Worm (Caenorhabditis elegans) whole organism, young adult: Measurements from ENCODE around the gene glt-1.

Experiments used
- B0019.2 ChIP-seq: fragments of 200-800 bp; sonication (Bioruptor generic); conservative IDR thresholded peaks from 2 replicates; pipeline ENCODE4 v1.3.6; 2022; ENCODE audit warnings: missing genetic modification reagents, missing genetic modification characterization, missing compliant biosample characterization
- F23B12.7 ChIP-seq: sonication (generic microtip); optimal IDR thresholded peaks from 2 replicates; lab custom pipeline; 2017; ENCODE audit warnings: missing genetic modification characterization, mild to moderate bottlenecking, missing compliant biosample characterization, antibody characterized with exemption, moderate library complexity; ENCODE audit not compliant: insufficient read depth
- F37B4.10 ChIP-seq: fragments of 200-800 bp; sonication (Bioruptor generic); IDR thresholded peaks from 2 replicates; pipeline ENCODE4 v1.3.6; 2022; ENCODE audit warnings: missing genetic modification characterization, missing compliant biosample characterization
- F39B2.1 ChIP-seq: fragments of 200-800 bp; sonication (Bioruptor generic); IDR thresholded peaks from 2 replicates; pipeline ENCODE4 v1.3.6; 2022; ENCODE audit warnings: missing genetic modification reagents, missing genetic modification characterization, missing compliant biosample characterization
- F55B11.4 ChIP-seq: sonication (generic microtip); optimal IDR thresholded peaks from 2 replicates; lab custom pipeline; 2016; ENCODE audit warnings: missing compliant biosample characterization, missing genetic modification characterization, borderline replicate concordance; ENCODE audit not compliant: insufficient read depth
- K11D2.4 ChIP-seq: fragments of 200-800 bp; sonication (Bioruptor generic); IDR thresholded peaks from 2 replicates; pipeline ENCODE4 v1.3.6; 2022; ENCODE audit warnings: missing genetic modification reagents, missing genetic modification characterization, missing compliant biosample characterization
- T26A5.8 ChIP-seq: sonication (generic microtip); optimal IDR thresholded peaks from 2 replicates; lab custom pipeline; 2016; ENCODE audit warnings: missing genetic modification characterization, missing compliant biosample characterization
- Y53G8AR.9 ChIP-seq: fragments of 200-800 bp; sonication (Bioruptor generic); conservative IDR thresholded peaks from 2 replicates; pipeline ENCODE4 v1.3.6; 2022; ENCODE audit warnings: missing genetic modification reagents, missing genetic modification characterization, missing compliant biosample characterization
- Y56A3A.18 ChIP-seq: fragments of 200-800 bp; sonication (Bioruptor generic); IDR thresholded peaks from 2 replicates; pipeline ENCODE4 v1.3.6; 2022; ENCODE audit warnings: missing genetic modification reagents, missing genetic modification characterization, missing compliant biosample characterization
- aptf-2 ChIP-seq: fragments of 200-800 bp; sonication (Bioruptor generic); conservative IDR thresholded peaks from 2 replicates; pipeline ENCODE4 v1.3.6; 2022; ENCODE audit warnings: missing genetic modification reagents, missing genetic modification characterization, missing compliant biosample characterization
- bed-2 ChIP-seq: fragments of 200-800 bp; sonication (Bioruptor generic); IDR thresholded peaks from 2 replicates; pipeline ENCODE4 v1.3.6; 2022; ENCODE audit warnings: missing genetic modification reagents, missing genetic modification characterization, missing compliant biosample characterization
- die-1 ChIP-seq: sonication (generic microtip); optimal IDR thresholded peaks from 2 replicates; lab custom pipeline; 2016; ENCODE audit warnings: missing genotype, mild to moderate bottlenecking, missing genetic modification characterization, missing compliant biosample characterization
- dox-1 ChIP-seq: fragments of 200-800 bp; sonication (Bioruptor generic); IDR thresholded peaks from 2 replicates; pipeline ENCODE4 v1.3.6; 2022; ENCODE audit warnings: missing genetic modification reagents, missing genetic modification characterization, missing compliant biosample characterization
- efl-1 ChIP-seq: fragments of 150-350 bp; optimal IDR thresholded peaks from 2 replicates; lab custom pipeline; 2014; ENCODE audit warnings: missing biosample characterization, missing genetic modification reagents, missing genetic modification characterization
- hmg-1.2 ChIP-seq: fragments of 200-800 bp; sonication (Bioruptor generic); IDR thresholded peaks from 2 replicates; pipeline ENCODE4 v1.3.6; 2022; ENCODE audit warnings: missing genetic modification reagents, missing genetic modification characterization, missing compliant biosample characterization
- hrde-1 ChIP-seq: sonication (generic microtip); optimal IDR thresholded peaks from 2 replicates; lab custom pipeline; 2016; ENCODE audit warnings: missing genetic modification characterization, mild to moderate bottlenecking, missing compliant biosample characterization, moderate library complexity, missing genotype, missing genetic modification reagents, borderline replicate concordance
- hsf-1 ChIP-seq: fragments of 200-800 bp; sonication (Bioruptor generic); IDR thresholded peaks from 2 replicates; pipeline ENCODE4 v1.3.6; 2022; ENCODE audit warnings: missing genetic modification reagents, missing genetic modification characterization, missing compliant biosample characterization
- lir-1 ChIP-seq: fragments of 200-800 bp; sonication (Bioruptor generic); conservative IDR thresholded peaks from 2 replicates; pipeline ENCODE4 v1.3.6; 2022; ENCODE audit warnings: missing genetic modification reagents, missing genetic modification characterization, missing compliant biosample characterization
- lsy-27 ChIP-seq: sonication (generic microtip); optimal IDR thresholded peaks from 2 replicates; lab custom pipeline; 2017; ENCODE audit warnings: missing genetic modification characterization, mild to moderate bottlenecking, missing compliant biosample characterization, antibody characterized with exemption, missing genotype, borderline replicate concordance; ENCODE audit not compliant: insufficient read depth
- madf-6 ChIP-seq: fragments of 200-800 bp; sonication (Bioruptor generic); IDR thresholded peaks from 2 replicates; pipeline ENCODE4 v1.3.6; 2022; ENCODE audit warnings: missing genetic modification reagents, missing genetic modification characterization, missing compliant biosample characterization
- mel-28 ChIP-seq: sonication (generic microtip); optimal IDR thresholded peaks from 2 replicates; lab custom pipeline; 2016; ENCODE audit warnings: borderline replicate concordance, mild to moderate bottlenecking, missing genetic modification characterization, missing compliant biosample characterization
- nhr-27 ChIP-seq: fragments of 200-800 bp; sonication (Bioruptor generic); optimal IDR thresholded peaks from 2 replicates; lab custom pipeline; 2018; ENCODE audit warnings: mild to moderate bottlenecking, missing genetic modification characterization, moderate library complexity, missing compliant biosample characterization
- nhr-80 ChIP-seq: sonication (generic microtip); optimal IDR thresholded peaks from 2 replicates; lab custom pipeline; 2016; ENCODE audit warnings: missing genetic modification characterization, missing compliant biosample characterization
- nhr-90 ChIP-seq: sonication (generic microtip); optimal IDR thresholded peaks from 2 replicates; lab custom pipeline; 2016; ENCODE audit warnings: missing genotype, mild to moderate bottlenecking, missing genetic modification characterization, missing compliant biosample characterization
- rec-8 ChIP-seq, 2 experiments: sonication (generic microtip); optimal IDR thresholded peaks; 2 replicates each; lab custom pipeline; 2016; ENCODE audit warnings: mild to moderate bottlenecking in 2 of 2, missing genetic modification characterization in 2 of 2, missing genetic modification reagents in 2 of 2, missing genotype in 2 of 2, missing biosample characterization in 1 of 2, missing compliant biosample characterization in 1 of 2, moderate library complexity in 1 of 2
- rpc-1 ChIP-seq, 2 experiments: fragments of 150-350 bp in 1 of 2; sonication (generic microtip) in 1 of 2; optimal IDR thresholded peaks; 2 replicates each; lab custom pipeline; 2014 to 2018; ENCODE audit warnings: missing biosample characterization in 1 of 2, missing genetic modification characterization in 1 of 2, missing genetic modification reagents in 1 of 2, missing genotype in 1 of 2
- sdz-38 ChIP-seq: sonication (generic microtip); optimal IDR thresholded peaks from 2 replicates; lab custom pipeline; 2016; ENCODE audit warnings: missing genotype, missing genetic modification characterization, missing compliant biosample characterization
- snpc-1.3 ChIP-seq: sonication (generic microtip); optimal IDR thresholded peaks from 2 replicates; lab custom pipeline; 2017; ENCODE audit warnings: missing genetic modification characterization, mild to moderate bottlenecking, missing compliant biosample characterization, antibody characterized with exemption, moderate library complexity, missing genotype, missing genetic modification reagents; ENCODE audit not compliant: insufficient read depth
- snpc-3.4 ChIP-seq: sonication (generic microtip); optimal IDR thresholded peaks from 2 replicates; lab custom pipeline; 2017; ENCODE audit warnings: missing genetic modification characterization, mild to moderate bottlenecking, missing compliant biosample characterization, antibody characterized with exemption, moderate library complexity, missing genotype, missing genetic modification reagents
- somi-1 ChIP-seq: fragments of 200-800 bp; sonication (Bioruptor generic); optimal IDR thresholded peaks from 2 replicates; lab custom pipeline; 2018; ENCODE audit warnings: mild to moderate bottlenecking, missing genetic modification characterization, missing compliant biosample characterization
- tbp1 ChIP-seq: fragments of 200-800 bp; sonication (Bioruptor generic); optimal IDR thresholded peaks from 2 replicates; lab custom pipeline; 2018; ENCODE audit warnings: mild to moderate bottlenecking, missing genetic modification characterization, missing compliant biosample characterization
- tbx-9 ChIP-seq: sonication (generic microtip); optimal IDR thresholded peaks from 2 replicates; lab custom pipeline; 2016; ENCODE audit warnings: borderline replicate concordance, missing genetic modification characterization, inconsistent platforms, missing compliant biosample characterization
- xnd-1 ChIP-seq: sonication (generic microtip); optimal IDR thresholded peaks from 2 replicates; lab custom pipeline; 2016; ENCODE audit warnings: missing genotype, missing genetic modification reagents, missing genetic modification characterization, missing compliant biosample characterization
- zim-3 ChIP-seq: sonication (generic microtip); optimal IDR thresholded peaks from 2 replicates; lab custom pipeline; 2017; ENCODE audit warnings: mild to moderate bottlenecking, missing genetic modification characterization, moderate library complexity, missing compliant biosample characterization
- ztf-18 ChIP-seq: sonication (generic microtip); optimal IDR thresholded peaks from 2 replicates; lab custom pipeline; 2016; ENCODE audit warnings: missing genotype, mild to moderate bottlenecking, missing genetic modification characterization, missing compliant biosample characterization
- ztf-25 ChIP-seq: fragments of 200-800 bp; sonication (Bioruptor generic); IDR thresholded peaks from 2 replicates; pipeline ENCODE4 v1.3.6; 2022; ENCODE audit warnings: missing genetic modification reagents, missing genetic modification characterization, missing compliant biosample characterization
- ztf-26 ChIP-seq: sonication (generic microtip); optimal IDR thresholded peaks from 2 replicates; lab custom pipeline; 2017; ENCODE audit warnings: missing genetic modification characterization, missing compliant biosample characterization
- ztf-28 ChIP-seq: fragments of 200-800 bp; sonication (Bioruptor generic); IDR thresholded peaks from 2 replicates; pipeline ENCODE4 v1.3.6; 2022; ENCODE audit warnings: missing genetic modification reagents, missing genetic modification characterization, missing compliant biosample characterization

Gene glt-1

ce11 chrX:3506556-3506955, 10.7 kb downstream of the glt-1 start:
- TF ChIP-seq tbx-9 (tag; lab: Kevin White, UChicago) (no peak), hrde-1 (tag; lab: Kevin White, UChicago) (no peak), ztf-25 (GFP tag; lab: Robert Waterston, UW) (no peak), ztf-18 (tag; lab: Kevin White, UChicago) (no peak), efl-1 (GFP tag; lab: Kevin White, UChicago) (no peak), zim-3 (tag; lab: Kevin White, UChicago) (no peak), madf-6 (GFP tag; lab: Robert Waterston, UW) (no peak), hsf-1 (0 out of 2 replicates have a peak, but pooled peaks have one; percentile 17), hmg-1.2 (GFP tag; lab: Robert Waterston, UW) (no peak), lsy-27 (no peak), B0019.2 (GFP tag; lab: Robert Waterston, UW) (no peak), nhr-80 (tag; lab: Kevin White, UChicago) (peak; percentile 67), ztf-26 (tag; lab: Kevin White, UChicago) (no peak)

ce11 chrX:3507214-3507613, 11.4 kb downstream of the glt-1 start:
- TF ChIP-seq aptf-2 (GFP tag; lab: Robert Waterston, UW) (no peak), F55B11.4 (no peak), F37B4.10 (GFP tag; lab: Robert Waterston, UW) (no peak), snpc-3.4 (tag; lab: Kevin White, UChicago) (no peak), snpc-1.3 (tag; lab: Kevin White, UChicago) (no peak), sdz-38 (tag; lab: Kevin White, UChicago) (no peak), F39B2.1 (GFP tag; lab: Robert Waterston, UW) (no peak)

ce11 chrX:3508906-3509305, 13.1 kb downstream of the glt-1 start, which contains the start of gene sox-4:
Gene sox-4, minus strand, starts transcription at chrX:3509006.
- TF ChIP-seq T26A5.8 (tag; lab: Kevin White, UChicago), result no peak
- no peak for TF ChIP-seq xnd-1 (tag; lab: Kevin White, UChicago)
- TF ChIP-seq lsy-27, result no peak

- no peak for TF ChIP-seq ztf-25 (GFP tag; lab: Robert Waterston, UW)
- TF ChIP-seq rec-8 (tag; optimal IDR thresholded peaks at IDR 0.05; lab: Kevin White, UChicago), result no peak
- no peak for TF ChIP-seq lir-1 (GFP tag; lab: Robert Waterston, UW)
- TF ChIP-seq Y56A3A.18 (GFP tag; lab: Robert Waterston, UW), result no peak
- TF ChIP-seq nhr-27 (tag; lab: Kevin White, UChicago), result no peak
- no peak for TF ChIP-seq ztf-28 (GFP tag; lab: Robert Waterston, UW)
- TF ChIP-seq snpc-1.3 (tag; lab: Kevin White, UChicago), result no peak
- TF ChIP-seq nhr-90 (tag; lab: Kevin White, UChicago), result no peak
- TF ChIP-seq Y53G8AR.9, result no peak
- TF ChIP-seq bed-2 (GFP tag; lab: Robert Waterston, UW), result no peak
Measured at ce11 chrX:3513715-3514114, 17.9 kb downstream of the glt-1 start.

- no peak for TF ChIP-seq dox-1 (GFP tag; lab: Robert Waterston, UW)
- TF ChIP-seq mel-28 (tag; lab: Kevin White, UChicago), result no peak
- TF ChIP-seq die-1 (tag; lab: Kevin White, UChicago), result no peak
- TF ChIP-seq rpc-1 (optimal IDR thresholded peaks at IDR 0.05; lab: Kevin White, UChicago), result no peak
- TF ChIP-seq rpc-1 (tag; optimal IDR thresholded peaks at IDR 0.05; lab: Kevin White, UChicago), result no peak
- TF ChIP-seq F23B12.7 (tag; lab: Kevin White, UChicago), result no peak
- TF ChIP-seq lsy-27, result no peak
- no peak for TF ChIP-seq K11D2.4 (GFP tag; lab: Robert Waterston, UW)
- no peak for TF ChIP-seq somi-1
- TF ChIP-seq tbp1 (GFP tag; lab: Kevin White, UChicago), result no peak
Measured at ce11 chrX:3517141-3517540, 21.3 kb downstream of the glt-1 start.
